Fruit fly (Drosophila melanogaster) whole organism, prepupa: Measurements from ENCODE around the gene CG34462.

Source experiments
- CG3032 ChIP-seq: fragments of 200-800 bp; optimal IDR thresholded peaks from 2 replicates; lab custom pipeline; 2019; ENCODE audit warnings: missing biosample characterization, mild to moderate bottlenecking, missing genetic modification characterization, moderate library complexity
- CG6276 ChIP-seq: fragments of 200-800 bp; sonication (Bioruptor generic); optimal IDR thresholded peaks from 2 replicates; lab custom pipeline; 2017; ENCODE audit warnings: missing biosample characterization, mild to moderate bottlenecking, missing genetic modification characterization
- Ets96B ChIP-seq: fragments of 200-800 bp; optimal IDR thresholded peaks from 2 replicates; lab custom pipeline; 2019; ENCODE audit warnings: missing biosample characterization, mild to moderate bottlenecking, missing genetic modification characterization, moderate library complexity
- Lpt ChIP-seq: fragments of 200-800 bp; sonication (Bioruptor generic); optimal IDR thresholded peaks from 3 replicates; lab custom pipeline; 2016; ENCODE audit warnings: missing biosample characterization, missing genetic modification characterization
- pdm3 ChIP-seq: fragments of 200-800 bp; sonication (Bioruptor generic); optimal IDR thresholded peaks from 3 replicates; lab custom pipeline; 2016; ENCODE audit warnings: missing biosample characterization, missing genetic modification characterization

DNA sequence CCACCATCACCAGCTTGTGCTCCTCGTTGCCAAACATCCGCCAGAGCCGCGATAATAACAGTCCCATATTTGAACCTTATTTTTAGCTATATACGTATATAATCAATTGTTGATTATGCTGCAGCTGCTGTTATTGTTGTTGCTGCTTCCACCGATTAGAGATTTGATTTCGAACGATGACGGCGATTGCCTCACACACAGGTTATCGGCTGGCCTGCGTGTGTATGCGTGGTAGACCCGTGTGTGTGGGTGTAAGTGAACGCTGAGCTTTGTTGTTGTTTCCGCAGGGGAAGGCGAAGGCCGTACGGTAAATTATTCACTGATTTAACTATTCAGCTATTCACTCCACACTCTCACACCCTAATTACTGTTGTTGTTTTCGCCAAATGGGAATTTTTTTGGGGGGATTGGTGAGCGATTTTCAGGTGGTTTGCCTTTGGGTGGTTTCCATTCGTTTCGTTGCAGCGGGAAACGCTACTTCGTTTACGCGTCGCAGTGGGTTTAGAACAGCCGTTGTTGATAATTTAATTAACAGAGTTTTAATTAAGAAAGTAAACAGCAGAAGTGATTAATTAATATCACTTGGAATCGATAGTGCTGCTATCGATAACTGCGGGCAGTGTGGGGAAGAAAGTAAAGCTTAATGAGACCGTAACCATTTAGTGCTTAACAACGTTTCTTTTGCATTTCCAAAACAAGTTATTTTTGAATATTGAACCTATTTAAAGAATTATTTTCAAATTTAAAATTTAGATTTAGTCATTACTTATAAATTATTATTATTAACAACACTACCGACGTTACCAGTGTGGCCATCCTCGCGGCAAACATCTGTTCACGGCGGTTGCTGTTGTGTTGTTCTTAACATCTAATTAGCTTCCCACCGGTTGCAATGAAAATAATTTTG lies 28.9 kb upstream of the CG34462 start, which contains the start of the genes Arl5 and CG13671:
- peak; percentile 51 for TF ChIP-seq CG3032 (tag; lab: Kevin White, UChicago)
- no peak for TF ChIP-seq CG6276
- peak; percentile 63 for TF ChIP-seq Ets96B (tag; lab: Kevin White, UChicago)
- peak; percentile 39 for TF ChIP-seq Lpt (GFP tag; lab: Kevin White, UChicago)
- no peak for TF ChIP-seq pdm3
